Fruit fly (Drosophila melanogaster) whole organism, embryonic: ENCODE data around the gene Noc2.

Experiments
- CG11093 ChIP-seq: fragments of 200-800 bp; sonication (Bioruptor generic); IDR thresholded peaks from 3 replicates; pipeline ENCODE4 v1.3.6; 2022; ENCODE audit warnings: missing biosample characterization, missing genetic modification characterization
- CG11504 ChIP-seq: fragments of 200-800 bp; sonication (Bioruptor generic); optimal IDR thresholded peaks from 3 replicates; lab custom pipeline; 2019; ENCODE audit warnings: missing biosample characterization, mild to moderate bottlenecking, missing genetic modification characterization, moderate library complexity
- CG12236 ChIP-seq: fragments of 200-800 bp; sonication (Bioruptor generic); optimal IDR thresholded peaks from 2 replicates; lab custom pipeline; 2016; ENCODE audit warnings: missing biosample characterization, missing genetic modification characterization
- CG14667 ChIP-seq: fragments of 200-800 bp; sonication (Bioruptor generic); IDR thresholded peaks from 2 replicates; pipeline ENCODE4 v1.3.6; 2022; ENCODE audit warnings: missing biosample characterization, missing genetic modification characterization
- CG17359 ChIP-seq: fragments of 200-800 bp; sonication (Bioruptor generic); optimal IDR thresholded peaks from 3 replicates; lab custom pipeline; 2018; ENCODE audit warnings: missing biosample characterization, mild to moderate bottlenecking, missing genetic modification characterization, moderate library complexity
- CG3995 ChIP-seq: fragments of 200-800 bp; sonication (Bioruptor generic); optimal IDR thresholded peaks from 3 replicates; lab custom pipeline; 2016; ENCODE audit warnings: missing biosample characterization, missing genetic modification characterization
- CG7839 ChIP-seq: fragments of 200-800 bp; sonication (Bioruptor generic); optimal IDR thresholded peaks from 3 replicates; lab custom pipeline; 2018; ENCODE audit warnings: missing biosample characterization, mild to moderate bottlenecking, missing genetic modification characterization, moderate library complexity
- CG8290 ChIP-seq, 3 experiments: fragments of 200-800 bp; sonication (Bioruptor generic); optimal IDR thresholded peaks; 2 replicates each; lab custom pipeline; 2016 to 2019; ENCODE audit warnings: missing biosample characterization in 3 of 3, missing genetic modification characterization in 3 of 3, mild to moderate bottlenecking in 2 of 3, moderate library complexity in 1 of 3
- Sry-δ ChIP-seq: fragments of 200-800 bp; sonication (Bioruptor generic); optimal IDR thresholded peaks from 2 replicates; lab custom pipeline; 2016; ENCODE audit warnings: missing biosample characterization, missing genetic modification characterization
- crp ChIP-seq, 2 experiments: fragments of 200-800 bp; sonication (Bioruptor generic); optimal IDR thresholded peaks; 2 replicates in 1 of 2; 3 replicates in 1 of 2; lab custom pipeline; 2017; ENCODE audit warnings: missing biosample characterization in 2 of 2, missing genetic modification characterization in 2 of 2, mild to moderate bottlenecking in 1 of 2, moderate library complexity in 1 of 2
- p53 ChIP-seq: fragments of 200-800 bp; sonication (Bioruptor generic); optimal IDR thresholded peaks from 2 replicates; lab custom pipeline; 2016; ENCODE audit warnings: missing biosample characterization, missing genetic modification characterization

- TF ChIP-seq CG17359 (tag; lab: Kevin White, UChicago) (no peak), CG11504 (tag; lab: Kevin White, UChicago) (no peak), CG7839 (tag; lab: Kevin White, UChicago) (no peak), CG11093 (GFP tag; lab: Robert Waterston, UW) (no peak), CG3995 (GFP tag; lab: Kevin White, UChicago) (no peak), CG8290 (GFP tag; optimal IDR thresholded peaks at IDR 0.05; lab: Kevin White, UChicago) (no peak), CG8290 (tag; optimal IDR thresholded peaks at IDR 0.05; lab: Kevin White, UChicago) (no peak), crp (GFP tag; optimal IDR thresholded peaks at IDR 0.05; lab: Kevin White, UChicago) (no peak), CG14667 (GFP tag; lab: Robert Waterston, UW) (no peak), CG12236 (GFP tag; lab: Kevin White, UChicago) (no peak), Sry-δ (GFP tag; lab: Kevin White, UChicago) (no peak), p53 (no peak)
These were observed 9.5 kb downstream of the Noc2 start, which contains the start of gene CG31627 for dm6 chr2L:21172922-21173321.
